Worm (Caenorhabditis elegans): ENCODE data around the gene Y54G2A.45.

Y54G2A.45 gene

DNA sequence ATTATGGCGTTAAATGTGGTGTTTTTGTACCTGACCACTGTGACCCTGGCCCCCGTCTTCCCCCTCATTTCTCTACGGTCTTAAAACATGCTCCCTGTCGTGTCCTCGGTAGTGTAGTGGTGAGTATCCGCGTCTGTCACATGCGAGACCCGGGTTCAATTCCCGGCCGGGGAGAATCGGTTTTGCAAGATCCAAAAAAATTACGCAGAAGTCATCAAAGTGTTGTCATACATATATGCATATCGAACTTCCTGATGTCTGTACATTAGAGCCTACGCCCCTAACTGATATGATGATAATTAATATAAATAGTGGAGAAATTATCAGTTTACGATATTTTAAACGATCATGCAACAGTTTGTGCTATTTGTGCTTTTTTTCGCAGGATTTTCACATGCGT, at the start of gene Y54G2A.45:
Gene Y54G2A.45 (plus strand): TSS at position 333 of the 400 bp plus-strand sequence.
- TF ChIP-seq ceh-79 (tag; optimal IDR thresholded peaks at IDR 0.05) (no peak), bed-2 (GFP tag; IDR thresholded peaks at IDR 0.05) (no peak), attf-6 (GFP tag; IDR thresholded peaks at IDR 0.05) (0 out of 2 replicates have a peak, but pooled peaks have one; percentile 52), B0261.1 (tag; optimal IDR thresholded peaks at IDR 0.05) (peak; percentile 92), akir-1 (GFP tag; optimal IDR thresholded peaks at IDR 0.05) (no peak), F52B5.7 (tag; optimal IDR thresholded peaks at IDR 0.05) (no peak), bed-1 (GFP tag; IDR thresholded peaks at IDR 0.05) (no peak), madf-6 (GFP tag; IDR thresholded peaks at IDR 0.05) (peak; percentile 64), zim-3 (tag; optimal IDR thresholded peaks at IDR 0.05) (peak; percentile 56), madf-8 (GFP tag; conservative IDR thresholded peaks at IDR 0.05) (no peak; the same call in 1 of the 2 replicates), F49E8.2 (tag; optimal IDR thresholded peaks at IDR 0.05; ENCODE audit: insufficient read depth) (peak; percentile 79), mel-28 (tag; optimal IDR thresholded peaks at IDR 0.05; ENCODE audit: borderline replicate concordance) (no peak), hmg-20 (GFP tag; IDR thresholded peaks at IDR 0.05) (no peak), C06A6.2 (GFP tag; conservative IDR thresholded peaks at IDR 0.05) (no peak), chd-7 (tag; optimal IDR thresholded peaks at IDR 0.05) (peak; percentile 67), athp-1 (tag; optimal IDR thresholded peaks at IDR 0.05) (peak; percentile 60), tbx-9 (tag; optimal IDR thresholded peaks at IDR 0.05; ENCODE audit: borderline replicate concordance) (no peak), sdz-38 (tag; optimal IDR thresholded peaks at IDR 0.05) (peak; percentile 43), snpc-4 (GFP tag; optimal IDR thresholded peaks at IDR 0.05) (peak; percentile 72), snpc-4 (tag; optimal IDR thresholded peaks at IDR 0.05) (peak; percentile 3 to 78 (median 70)), snpc-3.4 (tag; optimal IDR thresholded peaks at IDR 0.05) (peak; percentile 56), attf-3 (GFP tag; conservative IDR thresholded peaks at IDR 0.05) (peak; percentile 56), lin-26 (GFP tag; IDR thresholded peaks at IDR 0.05) (peak; percentile 92), F57C9.4 (tag; optimal IDR thresholded peaks at IDR 0.05) (no peak), tlf-1 (GFP tag; optimal IDR thresholded peaks at IDR 0.05) (peak; percentile 52), ceh-91 (GFP tag; IDR thresholded peaks at IDR 0.05) (no peak), F22D6.2 (tag; optimal IDR thresholded peaks at IDR 0.05) (peak; percentile 52), unc-130 (GFP tag; optimal IDR thresholded peaks at IDR 0.05) (peak; percentile 57), tbp1 (GFP tag; optimal IDR thresholded peaks at IDR 0.05) (peak; percentile 94), Y53F4B.3 (GFP tag; IDR thresholded peaks at IDR 0.05) (no peak), ama-1 (optimal IDR thresholded peaks at IDR 0.05) (no peak), ama-1 (GFP tag; optimal IDR thresholded peaks at IDR 0.05) (peak in 1 of 2 experiments; percentile 6), ZK185.1 (tag; optimal IDR thresholded peaks at IDR 0.05; ENCODE audit: poor library complexity, severe bottlenecking) (peak; percentile 83), hlh-12 (tag; optimal IDR thresholded peaks at IDR 0.05) (peak; percentile 20), lsl-1 (GFP tag; optimal IDR thresholded peaks at IDR 0.05) (peak; percentile 59), lsy-27 (tag; optimal IDR thresholded peaks at IDR 0.05; ENCODE audit: borderline replicate concordance, insufficient read depth) (peak; percentile 59), C17E4.6 (GFP tag; IDR thresholded peaks at IDR 0.05) (peak; percentile 48; the same call in 1 of the 2 replicates), ztf-3 (GFP tag; optimal IDR thresholded peaks at IDR 0.05) (peak; percentile 24), aptf-3 (GFP tag; IDR thresholded peaks at IDR 0.05) (no peak), attf-5 (GFP tag; optimal IDR thresholded peaks at IDR 0.05) (peak; percentile 43), dox-1 (GFP tag; IDR thresholded peaks at IDR 0.05) (peak; percentile 92), F37B4.10 (GFP tag; IDR thresholded peaks at IDR 0.05) (no peak), ztf-25 (GFP tag; IDR thresholded peaks at IDR 0.05) (peak; percentile 90; the same call in 1 of the 2 replicates), sea-2 (GFP tag; IDR thresholded peaks at IDR 0.05) (0 out of 2 replicates have a peak, but pooled peaks have one; percentile 11), nfya-2 (GFP tag; IDR thresholded peaks at IDR 0.05) (no peak), Y56A3A.18 (GFP tag; IDR thresholded peaks at IDR 0.05) (peak; percentile 90; the same call in 1 of the 2 replicates), B0019.2 (GFP tag; conservative IDR thresholded peaks at IDR 0.05) (peak; percentile 34; the same call in 1 of the 2 replicates), let-607 (tag; optimal IDR thresholded peaks at IDR 0.05) (peak; percentile 44 to 65), hlh-26 (GFP tag; conservative IDR thresholded peaks at IDR 0.05) (no peak)
